Worm (Caenorhabditis elegans) whole organism, midembryonic: ENCODE data around the gene pcf-11.

ENCODE experiments used
- flt-1 ChIP-seq: fragments of 200-800 bp; sonication (Bioruptor generic); IDR thresholded peaks from 2 replicates; pipeline ENCODE4 v1.3.6; 2022; ENCODE audit warnings: missing genetic modification characterization, missing compliant biosample characterization
- med-1 ChIP-seq: sonication (generic microtip); optimal IDR thresholded peaks from 2 replicates; lab custom pipeline; 2017; ENCODE audit warnings: missing genetic modification characterization, mild to moderate bottlenecking, missing compliant biosample characterization, antibody characterized with exemption, missing genetic modification reagents; ENCODE audit not compliant: insufficient read depth
- ref-1 ChIP-seq: fragments of 200-800 bp; sonication (Bioruptor generic); conservative IDR thresholded peaks from 2 replicates; pipeline ENCODE4 v1.3.6; 2022; ENCODE audit warnings: missing genetic modification reagents, missing genetic modification characterization, missing compliant biosample characterization
- tab-1 ChIP-seq: fragments of 200-800 bp; sonication (Bioruptor generic); IDR thresholded peaks from 2 replicates; pipeline ENCODE4 v1.3.6; 2022; ENCODE audit warnings: missing genetic modification characterization, missing compliant biosample characterization
- ztf-23 ChIP-seq: fragments of 200-800 bp; sonication (Bioruptor generic); IDR thresholded peaks from 2 replicates; pipeline ENCODE4 v1.3.6; 2022; ENCODE audit warnings: missing genetic modification reagents, missing genetic modification characterization, missing compliant biosample characterization
- ztf-29 ChIP-seq: fragments of 200-800 bp; sonication (Bioruptor generic); IDR thresholded peaks from 2 replicates; pipeline ENCODE4 v1.3.6; 2022; ENCODE audit warnings: missing genetic modification reagents, missing genetic modification characterization, missing compliant biosample characterization

- no peak for TF ChIP-seq flt-1
- TF ChIP-seq ztf-29: no peak
- no peak for TF ChIP-seq tab-1 (GFP tag; lab: Robert Waterston, UW)
- no peak for TF ChIP-seq ref-1 (GFP tag; lab: Robert Waterston, UW)
- TF ChIP-seq med-1 (GFP tag; lab: Kevin White, UChicago): no peak
- no peak for TF ChIP-seq ztf-23 (GFP tag; lab: Robert Waterston, UW)
These were observed 27.2 kb downstream of the pcf-11 start, which contains the start of gene C45G9.15 for ce11 chrIII:5051949-5052348.
